Fruit fly (Drosophila melanogaster) S2 (cell line): ENCODE results near the gene mRpL51.

ENCODE experiments used
- CG8478 ChIP-seq: fragments of >200 bp; optimal IDR thresholded peaks from 2 replicates; lab custom pipeline; 2018
- CTCF ChIP-seq, 2 experiments: fragments of >200 bp; optimal IDR thresholded peaks; 2 replicates each; lab custom pipeline; 2018

- TF ChIP-seq CTCF (optimal IDR thresholded peaks at IDR 0.05; lab: Kevin White, UChicago) (peak; percentile 71 to 86), CG8478 (lab: Kevin White, UChicago) (no peak)
Measured at dm6 chr2L:8485562-8485961, 31.6 kb downstream of the mRpL51 start.
